Worm (Caenorhabditis elegans): ENCODE measurements around the gene F25B4.7.

Gene F25B4.7

DNA sequence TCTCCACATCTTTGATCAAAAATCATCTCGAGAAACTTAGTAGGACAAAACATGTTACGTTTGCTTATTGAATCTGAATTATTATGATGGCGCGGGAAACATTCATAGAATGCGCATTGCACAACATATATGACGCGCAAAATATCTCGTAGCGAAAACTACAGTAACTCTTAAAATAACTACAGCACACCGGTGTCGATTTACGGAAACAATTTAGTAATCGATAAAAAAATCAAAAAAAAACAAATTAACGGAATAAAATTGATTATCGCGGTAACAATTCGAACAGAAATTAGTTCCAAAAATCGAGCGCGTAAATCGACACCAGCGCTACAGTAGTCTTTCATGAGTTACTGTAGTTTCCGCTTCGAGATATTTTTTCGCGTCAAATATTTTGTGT is 35.1 kb upstream of the F25B4.7 start:
- TF ChIP-seq fkh-10 (GFP tag; optimal IDR thresholded peaks at IDR 0.05), result no peak

DNA sequence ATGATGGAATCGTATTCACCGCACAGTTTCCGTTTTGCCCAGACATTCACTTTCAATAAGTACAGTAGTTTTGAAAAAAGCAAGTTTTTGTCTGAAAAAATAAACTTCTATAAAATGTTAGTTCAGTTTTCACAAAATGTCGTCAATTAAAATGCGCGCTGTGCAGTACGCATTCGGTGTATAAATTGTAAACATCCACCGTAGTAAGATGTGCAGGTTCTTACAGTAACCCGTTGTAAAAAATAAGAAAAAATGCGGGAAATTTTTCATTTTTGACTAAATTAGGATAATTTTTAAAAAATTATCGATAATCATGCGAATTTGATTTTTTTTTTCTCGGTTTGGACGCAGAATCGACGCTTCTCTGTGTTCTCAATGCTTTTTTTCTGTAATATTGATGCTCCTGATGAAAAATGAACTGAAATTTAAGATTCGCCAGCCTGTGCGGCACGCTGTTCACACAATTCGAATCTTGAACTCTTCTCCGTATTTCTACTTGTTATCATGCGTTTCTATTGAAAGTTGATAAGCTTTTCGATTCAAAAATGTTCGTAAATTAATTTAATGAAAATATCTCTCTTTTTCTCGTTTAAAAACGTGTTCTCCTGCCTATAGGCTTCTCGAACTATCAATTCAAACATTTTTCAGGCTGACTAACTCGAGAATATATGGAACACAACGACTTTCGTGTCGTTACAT is 30.4 kb upstream of the F25B4.7 start, which contains the start of gene rga-3:
rga-3 (plus strand) TSS at position 649 of the 699 bp plus-strand sequence.
- no peak for TF ChIP-seq fkh-10 (GFP tag; optimal IDR thresholded peaks at IDR 0.05)
- no peak for TF ChIP-seq nhr-76 (tag; optimal IDR thresholded peaks at IDR 0.05)
- TF ChIP-seq ztf-4 (tag; optimal IDR thresholded peaks at IDR 0.05), result no peak
- no peak for TF ChIP-seq elt-1 (tag; optimal IDR thresholded peaks at IDR 0.05)
- no peak for TF ChIP-seq ztf-11 (tag; optimal IDR thresholded peaks at IDR 0.05)
- no peak for TF ChIP-seq elt-3 (tag; optimal IDR thresholded peaks at IDR 0.05)
- TF ChIP-seq lin-15B (tag; optimal IDR thresholded peaks at IDR 0.05), result no peak
- no peak for TF ChIP-seq tbx-2 (tag; optimal IDR thresholded peaks at IDR 0.05)
- no peak for TF ChIP-seq nhr-23 (tag; optimal IDR thresholded peaks at IDR 0.05)
- no peak for TF ChIP-seq lin-39 (tag; optimal IDR thresholded peaks at IDR 0.05)
- no peak for TF ChIP-seq daf-12 (tag; optimal IDR thresholded peaks at IDR 0.05)
- no peak for TF ChIP-seq eor-1 (tag; optimal IDR thresholded peaks at IDR 0.05)
- no peak for TF ChIP-seq nhr-11 (tag; optimal IDR thresholded peaks at IDR 0.05)

DNA sequence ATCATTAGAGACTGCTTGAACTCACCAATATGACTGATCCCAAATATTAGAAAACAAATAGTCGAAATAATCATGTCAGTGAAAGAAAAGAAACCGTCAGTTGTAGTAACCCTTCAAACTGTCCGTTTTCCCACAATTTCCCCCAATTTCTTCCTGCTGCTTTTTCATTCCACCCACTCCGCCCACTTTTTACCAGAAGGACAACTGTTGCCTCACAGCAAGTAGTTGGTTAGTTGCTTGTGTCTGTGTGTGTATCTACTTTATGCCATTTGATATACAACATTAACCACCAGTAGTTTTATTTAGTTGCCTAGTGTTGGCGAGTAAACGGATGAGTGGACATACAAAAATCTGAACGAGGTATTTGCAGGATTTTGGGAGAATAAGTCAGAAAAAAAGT is 29.5 kb upstream of the F25B4.7 start, which contains the start of gene K09H11.9:
K09H11.9 (minus strand) TSS at position 101 of the 400 bp plus-strand sequence.
- TF ChIP-seq egl-27 (tag; optimal IDR thresholded peaks at IDR 0.05) (no peak), egl-5 (tag; optimal IDR thresholded peaks at IDR 0.05) (no peak)

DNA sequence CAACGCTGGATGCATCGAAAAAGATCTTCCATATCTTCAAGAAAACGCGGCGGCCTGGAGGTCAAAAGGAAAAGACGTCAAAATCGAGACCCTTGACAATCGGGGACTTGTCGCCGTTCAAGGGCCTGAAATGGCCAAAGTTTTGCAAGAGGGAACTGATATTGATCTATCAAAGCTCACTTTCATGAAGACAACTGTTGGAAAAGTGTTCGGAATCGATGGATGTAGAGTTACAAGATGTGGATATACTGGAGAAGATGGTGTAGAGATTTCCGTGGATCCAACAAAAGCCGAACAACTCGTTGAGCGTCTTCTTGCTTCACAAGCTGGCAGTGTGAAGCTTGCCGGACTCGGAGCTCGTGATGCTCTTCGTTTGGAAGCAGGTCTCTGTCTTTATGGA is 26.5 kb upstream of the F25B4.7 start:
- TF ChIP-seq nhr-11 (tag; optimal IDR thresholded peaks at IDR 0.05) (no peak), egl-27 (tag; optimal IDR thresholded peaks at IDR 0.05) (no peak), elt-2 (tag; optimal IDR thresholded peaks at IDR 0.05) (no peak), eor-1 (tag; optimal IDR thresholded peaks at IDR 0.05) (no peak), ceh-82 (tag; optimal IDR thresholded peaks at IDR 0.05) (no peak), nhr-43 (tag; optimal IDR thresholded peaks at IDR 0.05; ENCODE audit: poor library complexity, severe bottlenecking) (no peak), ZK546.5 (tag; optimal IDR thresholded peaks at IDR 0.05) (no peak), lin-39 (tag; optimal IDR thresholded peaks at IDR 0.05) (no peak), skn-1 (tag; optimal IDR thresholded peaks at IDR 0.05) (no peak)

DNA sequence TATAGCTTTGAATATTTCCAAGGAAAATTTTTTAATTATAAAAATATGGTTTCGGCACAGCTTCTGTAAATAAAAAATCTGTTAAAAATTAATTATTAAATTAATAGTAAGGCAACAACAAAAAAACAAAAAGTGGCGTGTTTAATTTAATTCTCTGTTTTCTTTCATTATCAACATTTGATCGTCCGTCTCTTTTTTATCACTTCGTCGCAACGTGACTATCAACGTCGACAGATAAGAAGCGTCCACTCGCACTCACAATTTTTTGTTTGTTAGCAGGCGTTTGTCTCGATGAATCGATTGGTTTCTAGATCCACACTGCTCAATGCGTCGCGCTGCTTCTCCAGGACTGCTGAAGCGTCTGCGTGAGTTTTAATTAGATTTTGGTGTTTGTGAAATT is 25.6 kb upstream of the F25B4.7 start, which contains the start of gene gcst-1:
gcst-1 (plus strand) TSS at position 277 of the 400 bp plus-strand sequence.
- TF ChIP-seq ama-1 (optimal IDR thresholded peaks at IDR 0.05) (peak; percentile 1), elt-2 (tag; optimal IDR thresholded peaks at IDR 0.05) (peak; percentile 91), lin-39 (tag; optimal IDR thresholded peaks at IDR 0.05) (no peak), jun-1 (tag; optimal IDR thresholded peaks at IDR 0.05) (peak; percentile 15), pqm-1 (tag; optimal IDR thresholded peaks at IDR 0.05) (peak; percentile 75), nhr-76 (tag; optimal IDR thresholded peaks at IDR 0.05) (no peak)

DNA sequence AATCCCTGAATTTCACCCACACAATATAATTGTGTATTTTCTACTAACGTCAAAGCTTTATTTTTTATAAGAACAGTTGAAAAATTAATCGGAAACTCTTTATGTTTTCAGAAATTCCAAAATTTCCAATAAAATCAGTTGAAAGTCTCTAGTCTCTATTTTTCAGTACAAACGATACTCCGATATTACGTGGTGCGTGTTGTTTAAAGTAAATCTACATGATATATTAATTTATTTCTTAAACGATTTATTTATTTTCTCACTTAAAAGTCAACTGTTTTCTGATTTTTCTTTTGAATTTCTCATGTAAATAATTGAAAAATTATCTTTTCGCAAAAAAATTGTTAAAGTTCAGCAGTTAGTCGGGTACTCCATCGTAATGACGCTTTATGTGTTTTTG is 25.2 kb upstream of the F25B4.7 start:
- TF ChIP-seq skn-1 (tag; optimal IDR thresholded peaks at IDR 0.05) (no peak), unc-39 (tag; optimal IDR thresholded peaks at IDR 0.05) (no peak), eor-1 (tag; optimal IDR thresholded peaks at IDR 0.05) (no peak), ZK546.5 (tag; optimal IDR thresholded peaks at IDR 0.05) (no peak), ceh-16 (tag; optimal IDR thresholded peaks at IDR 0.05) (no peak), pqm-1 (tag; optimal IDR thresholded peaks at IDR 0.05) (no peak), elt-3 (tag; optimal IDR thresholded peaks at IDR 0.05) (no peak), lin-15B (tag; optimal IDR thresholded peaks at IDR 0.05) (no peak), lsy-12 (tag; optimal IDR thresholded peaks at IDR 0.05) (no peak), pha-4 (tag; optimal IDR thresholded peaks at IDR 0.05) (no peak), aly-2 (tag; optimal IDR thresholded peaks at IDR 0.05) (no peak), ceh-9 (tag; optimal IDR thresholded peaks at IDR 0.05) (no peak), ama-1 (optimal IDR thresholded peaks at IDR 0.05) (no peak), lin-39 (tag; optimal IDR thresholded peaks at IDR 0.05) (no peak), elt-1 (tag; optimal IDR thresholded peaks at IDR 0.05) (no peak), nhr-11 (tag; optimal IDR thresholded peaks at IDR 0.05) (no peak), R02D3.7 (tag; optimal IDR thresholded peaks at IDR 0.05) (no peak), mdl-1 (tag; optimal IDR thresholded peaks at IDR 0.05) (no peak)
